Worm (Caenorhabditis elegans) whole organism, L1 larva: ENCODE measurements around the gene ZC455.1.

Source experiments
- C34B4.2 ChIP-seq: sonication (generic microtip); optimal IDR thresholded peaks from 2 replicates; lab custom pipeline; 2017; ENCODE audit warnings: mild to moderate bottlenecking, missing genetic modification characterization, missing compliant biosample characterization
- aly-2 ChIP-seq: fragments of 150-350 bp; optimal IDR thresholded peaks from 2 replicates; lab custom pipeline; 2014; ENCODE audit warnings: missing biosample characterization, missing genetic modification characterization
- ama-1 ChIP-seq: fragments of 150-350 bp; optimal IDR thresholded peaks from 2 replicates; lab custom pipeline; 2014
- blmp-1 ChIP-seq: fragments of 150-350 bp; optimal IDR thresholded peaks from 2 replicates; lab custom pipeline; 2014; ENCODE audit warnings: missing biosample characterization, missing genetic modification characterization
- ceh-8 ChIP-seq: fragments of 200-800 bp; sonication (Bioruptor generic); optimal IDR thresholded peaks from 2 replicates; lab custom pipeline; 2018; ENCODE audit warnings: mild to moderate bottlenecking, missing genetic modification characterization, moderate library complexity, missing compliant biosample characterization
- ceh-82 ChIP-seq, 3 experiments: fragments of 150-350 bp in 1 of 3; sonication (generic microtip) in 2 of 3; optimal IDR thresholded peaks; 2 replicates each; lab custom pipeline; 2014 to 2017; ENCODE audit warnings: missing biosample characterization in 3 of 3, missing genetic modification characterization in 3 of 3
- ceh-88 ChIP-seq: fragments of 200-800 bp; sonication (Bioruptor generic); IDR thresholded peaks from 2 replicates; pipeline ENCODE4 v1.3.6; 2022; ENCODE audit warnings: missing genetic modification characterization, missing compliant biosample characterization
- dpl-1 ChIP-seq, 3 experiments: fragments of 150-350 bp in 2 of 3; sonication (generic microtip) in 1 of 3; optimal IDR thresholded peaks; 2 replicates each; lab custom pipeline; 2014 to 2017; ENCODE audit warnings: missing biosample characterization in 3 of 3, missing genetic modification characterization in 3 of 3, missing genetic modification reagents in 3 of 3
- efl-1 ChIP-seq, 4 experiments: fragments of 150-350 bp; optimal IDR thresholded peaks in 3 of 4; peaks in 1 of 4; 1 replicate in 1 of 4; 2 replicates in 3 of 4; lab custom pipeline; 2014; ENCODE audit warnings: missing biosample characterization in 2 of 4, missing genetic modification characterization in 2 of 4, missing genetic modification reagents in 2 of 4
- efl-3 ChIP-seq: fragments of 200-800 bp; sonication (Bioruptor generic); optimal IDR thresholded peaks from 2 replicates; lab custom pipeline; 2018; ENCODE audit warnings: mild to moderate bottlenecking, missing genetic modification characterization, missing compliant biosample characterization
- egl-13 ChIP-seq: sonication (generic microtip); optimal IDR thresholded peaks from 2 replicates; lab custom pipeline; 2016; ENCODE audit warnings: missing genotype, missing genetic modification reagents, missing genetic modification characterization, missing compliant biosample characterization
- egl-27 ChIP-seq, 2 experiments: fragments of 150-350 bp in 1 of 2; sonication (generic microtip); optimal IDR thresholded peaks; 3 replicates each; lab custom pipeline; 2017 to 2018; ENCODE audit warnings: missing biosample characterization in 2 of 2, missing genetic modification characterization in 2 of 2, missing genetic modification reagents in 2 of 2
- elt-2 ChIP-seq: sonication (generic microtip); optimal IDR thresholded peaks from 2 replicates; lab custom pipeline; 2016; ENCODE audit warnings: missing genetic modification characterization, mild to moderate bottlenecking, inconsistent platforms, missing compliant biosample characterization, missing genetic modification reagents
- ets-5 ChIP-seq: fragments of 200-800 bp; sonication (Bioruptor generic); IDR thresholded peaks from 2 replicates; pipeline ENCODE4 v1.3.6; 2022; ENCODE audit warnings: missing genetic modification characterization, missing compliant biosample characterization
- fkh-8 ChIP-seq: sonication (generic microtip); optimal IDR thresholded peaks from 2 replicates; lab custom pipeline; 2016; ENCODE audit warnings: mild to moderate bottlenecking, missing genetic modification characterization, missing compliant biosample characterization
- grh-1 ChIP-seq: fragments of 200-800 bp; sonication (Bioruptor generic); IDR thresholded peaks from 2 replicates; pipeline ENCODE4 v1.3.6; 2022; ENCODE audit warnings: missing genetic modification reagents, missing genetic modification characterization, missing compliant biosample characterization
- hlh-17 ChIP-seq: fragments of 200-800 bp; sonication (Bioruptor generic); optimal IDR thresholded peaks from 2 replicates; lab custom pipeline; 2018; ENCODE audit warnings: missing genetic modification characterization, mild to moderate bottlenecking, missing compliant biosample characterization, moderate library complexity, borderline replicate concordance
- hpl-2 ChIP-seq: fragments of 150-350 bp; optimal IDR thresholded peaks from 2 replicates; lab custom pipeline; 2014; ENCODE audit warnings: missing biosample characterization, missing genetic modification reagents, missing genetic modification characterization
- jun-1 ChIP-seq: fragments of 150-350 bp; optimal IDR thresholded peaks from 2 replicates; lab custom pipeline; 2014; ENCODE audit warnings: missing biosample characterization, missing genetic modification reagents, missing genetic modification characterization
- lin-14 ChIP-seq: fragments of 200-800 bp; sonication (Bioruptor generic); optimal IDR thresholded peaks from 2 replicates; lab custom pipeline; 2018; ENCODE audit warnings: mild to moderate bottlenecking, missing genetic modification characterization, moderate library complexity, missing compliant biosample characterization
- lin-15B ChIP-seq: fragments of 150-350 bp; sonication (generic microtip); optimal IDR thresholded peaks from 3 replicates; lab custom pipeline; 2014; ENCODE audit warnings: missing biosample characterization, missing genetic modification characterization
- lin-35 ChIP-seq, 2 experiments: fragments of 150-350 bp; optimal IDR thresholded peaks; 2 replicates each; lab custom pipeline; 2014; ENCODE audit warnings: missing biosample characterization in 2 of 2, missing genetic modification characterization in 2 of 2, missing genetic modification reagents in 2 of 2
- lir-3 ChIP-seq: sonication (generic microtip); optimal IDR thresholded peaks from 2 replicates; lab custom pipeline; 2016; ENCODE audit warnings: mild to moderate bottlenecking, missing genetic modification characterization, moderate library complexity, missing compliant biosample characterization; ENCODE audit not compliant: poor library complexity
- lsy-2 ChIP-seq, 2 experiments: fragments of 150-350 bp; optimal IDR thresholded peaks; 2 replicates each; lab custom pipeline; 2014; ENCODE audit warnings: missing biosample characterization in 2 of 2, missing genetic modification characterization in 2 of 2
- mef-2 ChIP-seq: fragments of 150-350 bp; optimal IDR thresholded peaks from 2 replicates; lab custom pipeline; 2014; ENCODE audit warnings: missing biosample characterization, missing genetic modification characterization
- mep-1 ChIP-seq: fragments of 150-350 bp; optimal IDR thresholded peaks from 2 replicates; lab custom pipeline; 2014; ENCODE audit warnings: missing biosample characterization, missing genetic modification characterization
- nhr-20 ChIP-seq: sonication (generic microtip); optimal IDR thresholded peaks from 2 replicates; lab custom pipeline; 2016; ENCODE audit warnings: mild to moderate bottlenecking, missing genetic modification characterization, missing compliant biosample characterization
- nhr-237 ChIP-seq: fragments of 150-350 bp; optimal IDR thresholded peaks from 2 replicates; lab custom pipeline; 2014; ENCODE audit warnings: missing biosample characterization, missing genetic modification characterization
- nhr-47 ChIP-seq: sonication (generic microtip); optimal IDR thresholded peaks from 2 replicates; lab custom pipeline; 2016; ENCODE audit warnings: mild to moderate bottlenecking, missing genetic modification characterization, moderate library complexity, missing compliant biosample characterization
- nhr-71 ChIP-seq: sonication (generic microtip); optimal IDR thresholded peaks from 2 replicates; lab custom pipeline; 2016; ENCODE audit warnings: mild to moderate bottlenecking, missing genetic modification characterization, moderate library complexity, missing compliant biosample characterization
- nhr-76 ChIP-seq: sonication (generic microtip); optimal IDR thresholded peaks from 2 replicates; lab custom pipeline; 2017; ENCODE audit warnings: missing biosample characterization, missing genetic modification characterization
- nhr-84 ChIP-seq: sonication (generic microtip); optimal IDR thresholded peaks from 2 replicates; lab custom pipeline; 2017; ENCODE audit warnings: missing biosample characterization, missing genetic modification characterization
- nhr-90 ChIP-seq: sonication (generic microtip); optimal IDR thresholded peaks from 2 replicates; lab custom pipeline; 2016; ENCODE audit warnings: mild to moderate bottlenecking, missing genetic modification characterization, missing compliant biosample characterization; ENCODE audit not compliant: poor library complexity
- pag-3 ChIP-seq: sonication (generic microtip); optimal IDR thresholded peaks from 2 replicates; lab custom pipeline; 2017; ENCODE audit warnings: missing genetic modification characterization, mild to moderate bottlenecking, missing compliant biosample characterization, antibody characterized with exemption, borderline replicate concordance; ENCODE audit not compliant: insufficient read depth
- skn-1 ChIP-seq: fragments of 150-350 bp; optimal IDR thresholded peaks from 2 replicates; lab custom pipeline; 2014; ENCODE audit warnings: missing biosample characterization, missing genetic modification characterization
- snpc-4 ChIP-seq: fragments of 150-350 bp; optimal IDR thresholded peaks from 2 replicates; lab custom pipeline; 2014; ENCODE audit warnings: missing biosample characterization, missing genetic modification characterization
- sptf-1 ChIP-seq: fragments of 150-350 bp; optimal IDR thresholded peaks from 2 replicates; lab custom pipeline; 2014; ENCODE audit warnings: missing biosample characterization, missing genetic modification characterization
- sup-37 ChIP-seq: fragments of 200-800 bp; sonication (Bioruptor generic); optimal IDR thresholded peaks from 2 replicates; lab custom pipeline; 2018; ENCODE audit warnings: mild to moderate bottlenecking, missing genetic modification characterization, missing compliant biosample characterization
- swsn-7 ChIP-seq: sonication (generic microtip); optimal IDR thresholded peaks from 2 replicates; lab custom pipeline; 2016; ENCODE audit warnings: missing genetic modification characterization, missing compliant biosample characterization
- tbx-2 ChIP-seq: sonication (generic microtip); optimal IDR thresholded peaks from 2 replicates; lab custom pipeline; 2016; ENCODE audit warnings: missing genetic modification characterization, missing compliant biosample characterization
- tlp-1 ChIP-seq: fragments of 150-350 bp; optimal IDR thresholded peaks from 2 replicates; lab custom pipeline; 2014; ENCODE audit warnings: missing biosample characterization, missing genetic modification characterization
- unc-30 ChIP-seq: sonication (generic microtip); optimal IDR thresholded peaks from 2 replicates; lab custom pipeline; 2017; ENCODE audit warnings: missing biosample characterization, missing genetic modification characterization
- unc-62 ChIP-seq: fragments of 150-350 bp; optimal IDR thresholded peaks from 2 replicates; lab custom pipeline; 2014; ENCODE audit warnings: missing biosample characterization, missing genetic modification reagents, missing genetic modification characterization
- vab-15 ChIP-seq: sonication (generic microtip); optimal IDR thresholded peaks from 2 replicates; lab custom pipeline; 2017; ENCODE audit warnings: missing genotype, mild to moderate bottlenecking, missing genetic modification characterization, missing compliant biosample characterization
- zag-1 ChIP-seq: fragments of 150-350 bp; optimal IDR thresholded peaks from 2 replicates; lab custom pipeline; 2014; ENCODE audit warnings: missing biosample characterization, missing genetic modification characterization
- ztf-11 ChIP-seq, 2 experiments: sonication (generic microtip); optimal IDR thresholded peaks; 2 replicates each; lab custom pipeline; 2016 to 2017; ENCODE audit warnings: missing genetic modification characterization in 2 of 2, missing biosample characterization in 1 of 2, missing compliant biosample characterization in 1 of 2
- ztf-4 ChIP-seq: fragments of 150-350 bp; optimal IDR thresholded peaks from 2 replicates; lab custom pipeline; 2014; ENCODE audit warnings: missing biosample characterization, missing genetic modification characterization

Gene ZC455.1

DNA sequence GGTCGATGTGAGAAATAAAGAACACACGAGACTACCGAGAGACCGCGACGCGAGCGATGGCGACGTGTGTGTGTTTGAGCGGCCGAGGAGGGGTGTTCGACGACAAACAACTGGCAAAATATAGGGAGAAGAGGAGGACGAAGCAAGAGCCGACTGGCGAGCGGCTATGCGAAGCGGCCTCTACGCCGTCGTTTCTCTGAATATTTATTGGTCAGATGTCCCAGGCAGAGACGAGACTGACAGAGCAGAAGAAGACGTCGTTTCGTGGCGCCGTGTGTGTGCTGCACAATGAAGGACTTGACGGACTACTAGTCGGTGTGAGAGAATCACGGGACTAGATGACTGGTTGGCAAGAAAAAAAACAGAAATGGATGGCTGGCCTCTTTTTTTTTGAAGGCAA is 45.8 kb downstream of the ZC455.1 start (continued):
- TF ChIP-seq vab-15 = no peak
- TF ChIP-seq elt-2 = no peak
- TF ChIP-seq ztf-4 (tag; lab: Kevin White, UChicago) = no peak
- TF ChIP-seq nhr-71 (tag; lab: Kevin White, UChicago) = peak; percentile 56
- TF ChIP-seq nhr-76 (tag; lab: Kevin White, UChicago) = no peak
- TF ChIP-seq C34B4.2 (tag; lab: Kevin White, UChicago) = no peak
- TF ChIP-seq hlh-17 (GFP tag; lab: Kevin White, UChicago) = no peak
- no peak for TF ChIP-seq lin-15B (tag; lab: Kevin White, UChicago)
- no peak for TF ChIP-seq unc-62
- peak; percentile 51 for TF ChIP-seq nhr-47 (tag; lab: Kevin White, UChicago)
- TF ChIP-seq tbx-2 = no peak
- no peak for TF ChIP-seq aly-2 (tag; lab: Kevin White, UChicago)
- TF ChIP-seq lir-3 (tag; lab: Kevin White, UChicago) = peak; percentile 53
- TF ChIP-seq egl-13 (tag; lab: Kevin White, UChicago) = peak; percentile 5
- no peak for TF ChIP-seq mef-2 (tag; lab: Kevin White, UChicago)
- TF ChIP-seq ztf-11 (tag; optimal IDR thresholded peaks at IDR 0.05; lab: Kevin White, UChicago) = no peak
- peak in 1 of 3 experiments; percentile 17 for TF ChIP-seq dpl-1 (GFP tag; optimal IDR thresholded peaks at IDR 0.05; lab: Kevin White, UChicago)
- no peak for TF ChIP-seq mep-1 (tag; lab: Kevin White, UChicago)
- no peak for TF ChIP-seq nhr-90 (tag; lab: Kevin White, UChicago)
- peak in 1 of 2 experiments; percentile 36 for TF ChIP-seq lsy-2 (tag; optimal IDR thresholded peaks at IDR 0.05; lab: Kevin White, UChicago)
- TF ChIP-seq nhr-84 (tag; lab: Kevin White, UChicago) = no peak
- no peak for TF ChIP-seq jun-1 (tag; lab: Kevin White, UChicago)
- peak; percentile 88 for TF ChIP-seq fkh-8 (tag; lab: Kevin White, UChicago)
- TF ChIP-seq ceh-82 (tag; optimal IDR thresholded peaks at IDR 0.05; lab: Kevin White, UChicago) = peak in 1 of 3 experiments; percentile 52
- TF ChIP-seq nhr-20 (tag; lab: Kevin White, UChicago) = peak; percentile 20
- TF ChIP-seq hpl-2 (GFP tag; lab: Kevin White, UChicago) = no peak
- no peak for TF ChIP-seq efl-3 (GFP tag; lab: Kevin White, UChicago)
- no peak for TF ChIP-seq ama-1 (lab: Kevin White, UChicago)
- TF ChIP-seq skn-1 (tag; lab: Kevin White, UChicago) = no peak
- no peak for TF ChIP-seq ceh-8 (GFP tag; lab: Kevin White, UChicago)
- no peak for TF ChIP-seq lin-35 (GFP tag; optimal IDR thresholded peaks at IDR 0.05; lab: Kevin White, UChicago)
- no peak for TF ChIP-seq pag-3 (tag; lab: Kevin White, UChicago)
- peak; percentile 25 for TF ChIP-seq snpc-4 (tag; lab: Kevin White, UChicago)
- TF ChIP-seq efl-1 (optimal IDR thresholded peaks at IDR 0.05; lab: Kevin White, UChicago) = no peak
- TF ChIP-seq efl-1 (GFP tag; optimal IDR thresholded peaks at IDR 0.05 in 1 of 2; lab: Kevin White, UChicago) = peak in 1 of 2 experiments; percentile 64
- no peak for TF ChIP-seq nhr-237 (tag; lab: Kevin White, UChicago)
- no peak for TF ChIP-seq egl-27 (tag; optimal IDR thresholded peaks at IDR 0.05; lab: Kevin White, UChicago)
- TF ChIP-seq swsn-7 = peak; percentile 15
- no peak for TF ChIP-seq ceh-88 (GFP tag; lab: Robert Waterston, UW)
- no peak for TF ChIP-seq grh-1
- TF ChIP-seq blmp-1 (tag; lab: Kevin White, UChicago) = no peak
- no peak for TF ChIP-seq tlp-1 (tag; lab: Kevin White, UChicago)
- TF ChIP-seq zag-1 (tag; lab: Kevin White, UChicago) = no peak
- TF ChIP-seq sup-37 (GFP tag; lab: Kevin White, UChicago) = no peak
- no peak for TF ChIP-seq ets-5
- TF ChIP-seq lin-14 (GFP tag; lab: Kevin White, UChicago) = peak; percentile 81
- TF ChIP-seq unc-30 (tag; lab: Kevin White, UChicago) = no peak
- TF ChIP-seq sptf-1 (tag; lab: Kevin White, UChicago) = no peak
